Worm (Caenorhabditis elegans): ENCODE measurements around the gene ttr-8.
"Not testable (repeated sequence)": the region's sequence is repeated elsewhere in the genome, so short reads cannot be mapped to it uniquely, and the experiment has no call there.

ttr-8 gene

DNA sequence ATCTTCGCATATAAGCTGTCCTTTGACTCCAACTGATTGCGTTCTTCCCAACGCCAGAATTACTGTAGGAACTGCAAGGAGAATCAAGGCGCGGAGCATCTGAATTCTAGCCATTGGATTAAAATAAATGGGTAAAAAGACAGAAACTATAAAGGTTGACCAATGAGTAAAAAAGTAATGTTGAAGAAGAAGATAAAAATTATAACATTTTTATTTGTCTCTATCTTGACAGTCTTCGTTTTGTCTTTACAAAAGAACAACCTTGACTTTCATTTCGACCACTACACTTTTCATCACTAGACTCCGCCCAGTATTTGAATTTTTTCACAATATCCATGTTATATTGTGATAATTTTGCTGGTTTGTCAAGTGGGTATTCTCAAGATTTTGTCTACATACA lies at the start of gene ttr-8:
Gene ttr-8 (minus strand): TSS at position 101 of the 400 bp plus-strand sequence.
- no peak for TF ChIP-seq ztf-23 (GFP tag; IDR thresholded peaks at IDR 0.05)
- no peak for TF ChIP-seq flt-1 (GFP tag; IDR thresholded peaks at IDR 0.05)
- TF ChIP-seq T22C8.4 (GFP tag; IDR thresholded peaks at IDR 0.05) = no peak
- no peak for TF ChIP-seq ztf-29 (GFP tag; IDR thresholded peaks at IDR 0.05)
- no peak for TF ChIP-seq tab-1 (GFP tag; IDR thresholded peaks at IDR 0.05)
- TF ChIP-seq ref-1 (GFP tag; conservative IDR thresholded peaks at IDR 0.05) = no peak

DNA sequence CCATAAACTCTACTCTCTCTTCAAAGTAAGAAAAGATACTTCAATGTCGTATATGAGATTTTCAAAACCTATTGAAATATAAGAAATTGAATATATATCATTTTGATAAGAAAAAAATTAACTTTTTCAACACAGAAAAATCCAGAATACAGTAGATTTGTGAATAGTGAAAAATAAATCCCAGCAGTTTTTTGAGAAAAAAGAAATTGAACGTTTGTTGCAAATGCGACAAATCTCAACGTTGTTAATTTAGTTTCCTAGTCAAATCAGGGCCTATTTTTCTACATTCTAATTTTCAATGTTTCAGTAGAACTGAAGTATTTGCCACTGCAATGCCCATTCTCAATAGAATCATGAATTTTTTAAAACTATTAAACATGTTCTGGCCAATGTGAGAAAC lies 49.4 kb upstream of the ttr-8 start, which contains the start of gene T04A6.2:
Gene T04A6.2 (plus strand): TSS at position 301 of the 400 bp plus-strand sequence.
- TF ChIP-seq klf-2 (GFP tag; conservative IDR thresholded peaks at IDR 0.05) = no peak
- TF ChIP-seq tab-1 (GFP tag; IDR thresholded peaks at IDR 0.05) = no peak
- TF ChIP-seq ref-1 (GFP tag; conservative IDR thresholded peaks at IDR 0.05) = no peak
- TF ChIP-seq ztf-23 (GFP tag; IDR thresholded peaks at IDR 0.05) = no peak
- TF ChIP-seq med-1 (GFP tag; optimal IDR thresholded peaks at IDR 0.05; ENCODE audit: insufficient read depth) = no peak
- no peak for TF ChIP-seq ztf-29 (GFP tag; IDR thresholded peaks at IDR 0.05)
- no peak for TF ChIP-seq flt-1 (GFP tag; IDR thresholded peaks at IDR 0.05)
- TF ChIP-seq T22C8.4 (GFP tag; IDR thresholded peaks at IDR 0.05) = no peak
- no peak for TF ChIP-seq cog-1 (tag; optimal IDR thresholded peaks at IDR 0.05)

DNA sequence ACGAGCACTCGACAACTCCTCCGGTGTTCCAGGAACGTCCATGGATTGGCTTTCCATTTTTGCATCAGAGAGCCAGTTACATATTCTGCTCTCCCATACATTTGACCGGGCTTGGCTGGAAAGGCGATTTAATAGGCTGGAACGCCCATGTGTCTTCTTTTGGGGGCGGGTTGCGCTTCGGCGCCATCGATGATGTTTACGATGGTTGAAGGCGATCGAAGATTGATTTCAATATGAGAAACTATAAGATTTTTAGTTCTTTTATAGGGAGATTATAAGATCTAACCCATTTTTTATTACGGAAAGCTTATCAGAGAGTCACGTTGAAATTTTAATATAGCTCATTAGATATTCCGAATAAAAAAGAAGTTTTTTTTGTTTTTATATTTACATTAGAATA lies 44.0 kb upstream of the ttr-8 start, which contains the start of gene nsph-4.3:
Gene nsph-4.3 (minus strand): TSS at position 101 of the 400 bp plus-strand sequence.
- TF ChIP-seq ztf-23 (GFP tag; IDR thresholded peaks at IDR 0.05) = no peak
- no peak for TF ChIP-seq T22C8.4 (GFP tag; IDR thresholded peaks at IDR 0.05)
- TF ChIP-seq klf-2 (GFP tag; conservative IDR thresholded peaks at IDR 0.05) = no peak
- TF ChIP-seq med-1 (GFP tag; optimal IDR thresholded peaks at IDR 0.05; ENCODE audit: insufficient read depth) = no peak
- no peak for TF ChIP-seq cog-1 (tag; optimal IDR thresholded peaks at IDR 0.05)

DNA sequence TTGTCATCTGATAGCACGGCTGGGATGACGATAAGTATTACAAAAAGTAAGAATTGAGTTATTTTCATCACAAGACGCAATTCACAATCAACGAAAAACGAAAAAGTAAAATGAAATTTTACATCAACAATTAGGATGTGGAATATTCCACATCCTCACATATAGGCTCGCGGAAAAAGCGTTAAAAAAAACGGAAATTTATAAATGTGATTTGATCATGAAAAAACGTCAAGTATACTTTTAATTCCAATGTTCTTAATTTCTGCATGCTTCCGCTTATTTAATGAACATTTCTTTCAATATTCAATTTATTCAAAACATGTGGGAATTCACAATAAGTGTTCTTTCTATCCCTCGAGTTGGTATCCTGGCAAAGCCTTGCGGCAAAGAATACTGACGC lies 43.1 kb upstream of the ttr-8 start, which contains the start of gene T04A6.3:
Gene T04A6.3 (minus strand): TSS at position 101 of the 400 bp plus-strand sequence.
- TF ChIP-seq ref-1 (GFP tag; conservative IDR thresholded peaks at IDR 0.05) (no peak), ztf-29 (GFP tag; IDR thresholded peaks at IDR 0.05) (no peak), ztf-23 (GFP tag; IDR thresholded peaks at IDR 0.05) (no peak), klf-2 (GFP tag; conservative IDR thresholded peaks at IDR 0.05) (no peak), T22C8.4 (GFP tag; IDR thresholded peaks at IDR 0.05) (no peak), flt-1 (GFP tag; IDR thresholded peaks at IDR 0.05) (no peak), med-1 (GFP tag; optimal IDR thresholded peaks at IDR 0.05; ENCODE audit: insufficient read depth) (no peak), cog-1 (tag; optimal IDR thresholded peaks at IDR 0.05) (no peak), tab-1 (GFP tag; IDR thresholded peaks at IDR 0.05) (no peak)

DNA sequence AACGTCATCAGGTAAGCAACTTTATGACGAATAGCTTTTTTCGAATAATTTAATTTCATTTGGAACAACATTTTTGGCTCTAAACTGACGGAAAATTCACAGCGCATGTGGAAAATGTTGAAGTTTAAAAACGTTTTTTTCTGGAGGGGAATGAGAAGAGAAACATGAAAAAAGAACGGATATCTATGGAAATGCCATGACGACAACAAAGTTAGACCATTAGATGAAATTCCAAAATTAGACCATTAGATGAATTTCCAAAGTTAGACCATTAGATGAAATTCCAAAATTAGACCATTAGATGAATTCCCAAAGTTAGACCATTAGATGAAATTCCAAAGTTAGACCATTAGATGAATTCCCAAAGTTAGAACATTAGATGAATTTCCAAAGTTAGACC lies 29.3 kb upstream of the ttr-8 start, which contains the start of gene Y80D4G.2:
Gene Y80D4G.2 (minus strand): TSS at position 101 of the 400 bp plus-strand sequence.
- not testable (repeated sequence) for TF ChIP-seq tab-1, flt-1, ztf-29 (GFP tag; IDR thresholded peaks at IDR 0.05)

DNA sequence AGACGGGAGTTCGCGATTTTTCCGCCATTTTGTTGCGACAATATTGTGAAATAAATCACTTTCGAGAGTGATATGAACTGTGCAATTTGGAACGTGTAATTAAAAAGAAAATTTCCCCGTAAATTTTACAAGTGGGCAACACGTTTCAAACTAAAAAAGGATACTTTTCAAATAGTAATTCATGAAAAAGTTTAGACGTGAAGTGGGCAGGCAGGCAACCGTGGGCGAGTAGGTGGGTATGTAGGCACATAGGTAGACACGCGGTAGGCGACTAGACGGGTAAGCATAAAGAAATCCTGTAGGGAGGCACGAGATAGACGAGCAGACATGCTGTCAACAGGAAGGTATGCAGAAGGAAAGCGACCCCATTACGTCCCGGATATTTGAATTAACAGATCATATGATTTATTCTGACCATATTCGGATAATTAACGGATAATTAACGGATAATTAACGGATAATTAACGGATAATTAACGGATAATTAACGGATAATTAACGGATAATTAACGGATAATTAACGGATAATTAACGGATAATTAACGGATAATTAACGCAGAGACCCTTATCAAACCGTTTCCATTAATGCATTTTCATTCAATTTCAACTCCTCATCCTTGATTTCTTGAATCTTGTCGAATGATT lies 28.3 kb upstream of the ttr-8 start, which contains the start of gene R13A5.11:
Gene R13A5.11 (minus strand): TSS at position 51 of the 644 bp plus-strand sequence.
- TF ChIP-seq klf-2 (GFP tag; conservative IDR thresholded peaks at IDR 0.05) (no peak), tab-1 (GFP tag; IDR thresholded peaks at IDR 0.05) (no peak), cog-1 (tag; optimal IDR thresholded peaks at IDR 0.05) (no peak), ztf-23 (GFP tag; IDR thresholded peaks at IDR 0.05) (no peak), flt-1 (GFP tag; IDR thresholded peaks at IDR 0.05) (no peak), ref-1 (GFP tag; conservative IDR thresholded peaks at IDR 0.05) (no peak), ztf-29 (GFP tag; IDR thresholded peaks at IDR 0.05) (no peak), med-1 (GFP tag; optimal IDR thresholded peaks at IDR 0.05; ENCODE audit: insufficient read depth) (no peak), T22C8.4 (GFP tag; IDR thresholded peaks at IDR 0.05) (no peak)

DNA sequence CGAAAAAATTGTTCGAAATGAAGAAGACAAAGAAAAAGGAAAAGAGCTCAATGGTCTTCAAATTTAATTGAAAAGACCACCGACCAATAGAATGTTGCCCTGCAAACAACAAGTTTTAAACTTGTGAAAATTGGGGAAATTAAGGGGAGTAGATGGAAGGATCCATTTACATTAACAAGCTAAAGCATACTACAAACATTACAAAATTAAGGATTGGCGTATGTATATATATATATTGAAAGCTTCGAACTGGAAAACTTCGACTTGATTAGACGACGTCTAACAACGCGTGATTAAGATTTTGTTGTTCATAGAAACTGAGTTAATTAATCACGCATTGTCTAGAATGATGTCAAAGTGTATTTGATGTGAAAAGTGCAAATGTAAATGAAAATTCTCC lies 23.1 kb upstream of the ttr-8 start, which contains the start of gene R13A5.15:
Gene R13A5.15 (minus strand): TSS at position 101 of the 400 bp plus-strand sequence.
- TF ChIP-seq ztf-23 (GFP tag; IDR thresholded peaks at IDR 0.05) (no peak), klf-2 (GFP tag; conservative IDR thresholded peaks at IDR 0.05) (no peak), cog-1 (tag; optimal IDR thresholded peaks at IDR 0.05) (no peak)

DNA sequence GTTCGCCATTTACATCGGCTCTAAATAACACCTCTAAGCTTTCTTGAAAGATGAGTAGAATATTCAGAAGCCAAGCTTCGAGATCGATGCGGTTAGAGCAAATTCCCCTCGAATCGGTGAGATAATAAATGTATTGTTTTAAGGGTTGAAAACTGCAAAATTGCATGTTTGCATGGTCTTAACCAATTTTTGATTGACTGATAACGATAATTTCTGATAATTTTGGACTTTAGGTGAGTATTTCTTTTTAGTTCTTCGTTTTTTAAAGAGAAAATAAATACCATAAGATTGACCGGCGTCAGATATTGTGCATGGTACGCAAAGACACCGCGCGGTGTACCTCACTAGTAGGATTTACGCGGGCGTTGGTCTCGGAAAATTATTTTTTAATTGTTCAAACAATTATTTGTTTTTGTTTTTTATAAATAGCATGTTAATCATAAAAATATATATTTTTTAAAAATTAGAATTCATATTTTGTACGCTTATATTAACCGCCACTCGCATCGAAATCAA lies 19.0 kb upstream of the ttr-8 start, which contains the start of gene cup-5:
Gene cup-5 (plus strand): TSS at position 51 of the 516 bp plus-strand sequence.
- TF ChIP-seq flt-1 (GFP tag; IDR thresholded peaks at IDR 0.05) = 0 out of 2 replicates have a peak, but pooled peaks have one; percentile 50
- no peak for TF ChIP-seq ztf-29 (GFP tag; IDR thresholded peaks at IDR 0.05)
- TF ChIP-seq ref-1 (GFP tag; conservative IDR thresholded peaks at IDR 0.05) = no peak
- no peak for TF ChIP-seq T22C8.4 (GFP tag; IDR thresholded peaks at IDR 0.05)

DNA sequence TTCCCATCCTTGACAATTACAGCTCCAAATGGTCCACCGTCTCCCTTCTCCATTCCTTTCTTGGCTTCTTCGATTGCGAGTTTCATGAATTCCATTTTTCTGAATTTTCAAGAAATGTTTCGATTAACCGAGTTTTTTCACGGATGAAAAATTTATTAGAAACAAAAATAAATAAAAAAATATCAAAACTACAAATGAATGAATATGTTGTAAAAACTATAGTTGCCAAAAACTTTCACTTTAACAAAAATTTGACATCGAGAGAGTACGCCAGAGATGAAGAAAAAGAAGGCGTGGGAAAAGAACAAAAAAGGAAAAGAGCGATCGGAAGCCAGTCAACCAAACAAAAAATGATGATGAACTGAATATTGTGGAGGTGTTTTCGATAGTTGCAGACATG lies 17.7 kb upstream of the ttr-8 start, which contains the start of gene R13A5.10:
Gene R13A5.10 (minus strand): TSS at position 101 of the 400 bp plus-strand sequence.
- TF ChIP-seq ztf-23 (GFP tag; IDR thresholded peaks at IDR 0.05) = no peak
- TF ChIP-seq klf-2 (GFP tag; conservative IDR thresholded peaks at IDR 0.05) = no peak
- TF ChIP-seq tab-1 (GFP tag; IDR thresholded peaks at IDR 0.05) = no peak
- TF ChIP-seq flt-1 (GFP tag; IDR thresholded peaks at IDR 0.05) = no peak
- no peak for TF ChIP-seq cog-1 (tag; optimal IDR thresholded peaks at IDR 0.05)
- TF ChIP-seq med-1 (GFP tag; optimal IDR thresholded peaks at IDR 0.05; ENCODE audit: insufficient read depth) = no peak
- no peak for TF ChIP-seq ref-1 (GFP tag; conservative IDR thresholded peaks at IDR 0.05)
- TF ChIP-seq T22C8.4 (GFP tag; IDR thresholded peaks at IDR 0.05) = no peak
- no peak for TF ChIP-seq ztf-29 (GFP tag; IDR thresholded peaks at IDR 0.05)

DNA sequence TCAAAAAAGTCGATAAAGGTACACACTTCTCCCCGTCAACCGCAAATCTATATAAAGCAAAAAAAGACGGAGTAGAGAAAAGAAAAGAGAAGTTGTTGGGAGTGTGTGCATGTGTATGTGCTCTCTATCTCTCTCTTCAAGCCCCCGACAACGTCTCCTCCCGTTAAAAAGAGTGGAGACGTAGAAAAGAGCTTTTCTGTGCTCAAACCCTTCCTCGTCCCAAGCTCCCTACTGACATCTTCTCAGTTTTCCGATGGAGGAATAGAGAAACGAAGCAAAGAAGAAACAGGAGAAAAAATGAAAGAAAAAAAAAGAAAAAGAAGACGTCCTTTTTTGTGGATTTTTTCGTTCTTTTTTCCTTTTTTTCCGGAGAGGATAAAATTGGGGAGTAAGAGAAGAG lies 15.4 kb upstream of the ttr-8 start:
- TF ChIP-seq tab-1 (GFP tag; IDR thresholded peaks at IDR 0.05) (no peak), med-1 (GFP tag; optimal IDR thresholded peaks at IDR 0.05; ENCODE audit: insufficient read depth) (no peak), flt-1 (GFP tag; IDR thresholded peaks at IDR 0.05) (no peak), cog-1 (tag; optimal IDR thresholded peaks at IDR 0.05) (no peak), ztf-29 (GFP tag; IDR thresholded peaks at IDR 0.05) (no peak), klf-2 (GFP tag; conservative IDR thresholded peaks at IDR 0.05) (no peak), T22C8.4 (GFP tag; IDR thresholded peaks at IDR 0.05) (no peak), ztf-23 (GFP tag; IDR thresholded peaks at IDR 0.05) (no peak), ref-1 (GFP tag; conservative IDR thresholded peaks at IDR 0.05) (no peak)
